Worm (Caenorhabditis elegans): Measurements from ENCODE around the gene F12E12.6.

DNA sequence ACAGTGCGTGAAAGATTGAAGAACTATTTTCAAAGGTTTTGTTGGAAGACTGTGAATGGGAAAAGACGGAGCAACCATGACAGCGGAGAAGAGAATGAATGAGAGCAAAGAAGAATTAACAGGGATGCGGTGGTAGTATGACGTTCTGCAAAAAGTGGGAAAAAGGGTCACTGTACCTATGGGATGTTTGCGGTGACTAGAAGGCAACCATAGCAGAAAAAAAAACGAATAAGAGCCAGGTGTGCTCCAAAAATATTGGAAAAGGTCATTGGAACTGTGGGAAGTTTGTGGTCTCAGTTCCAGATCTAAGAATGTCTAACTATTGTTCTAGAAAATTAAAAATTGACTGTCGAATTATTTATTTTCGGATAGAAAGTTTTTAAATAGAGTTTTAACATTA, 12.0 kb upstream of the F12E12.6 start, which contains the start of gene fbxb-90:
- TF ChIP-seq snpc-4 (tag; optimal IDR thresholded peaks at IDR 0.05) (no peak), ztf-4 (tag; optimal IDR thresholded peaks at IDR 0.05) (no peak), fos-1 (tag; optimal IDR thresholded peaks at IDR 0.05) (no peak), mdl-1 (tag; optimal IDR thresholded peaks at IDR 0.05) (no peak)

All from whole organism, L2 larva.